Worm (Caenorhabditis elegans) whole organism, L4 larva: Measurements from ENCODE around the gene Y73C8B.9.

Experiments used
- Y48G9A.11 ChIP-seq: fragments of 200-800 bp; sonication (Bioruptor generic); IDR thresholded peaks from 2 replicates; pipeline ENCODE4 v1.3.6; 2022; ENCODE audit warnings: missing genetic modification reagents, missing genetic modification characterization, missing compliant biosample characterization
- ZK337.2 ChIP-seq: fragments of 200-800 bp; sonication (Bioruptor generic); IDR thresholded peaks from 2 replicates; pipeline ENCODE4 v1.3.6; 2022; ENCODE audit warnings: missing genetic modification reagents, missing genetic modification characterization, missing compliant biosample characterization
- fkh-10 ChIP-seq: fragments of 150-350 bp; optimal IDR thresholded peaks from 2 replicates; lab custom pipeline; 2014; ENCODE audit warnings: missing biosample characterization, missing genetic modification reagents, missing genetic modification characterization
- mdl-1 ChIP-seq, 2 experiments: fragments of 150-350 bp in 1 of 2; sonication (generic microtip) in 1 of 2; optimal IDR thresholded peaks; 2 replicates each; lab custom pipeline; 2014 to 2017; ENCODE audit warnings: missing biosample characterization in 2 of 2, missing genetic modification characterization in 2 of 2
- mxl-3 ChIP-seq: fragments of 200-800 bp; sonication (Bioruptor generic); optimal IDR thresholded peaks from 2 replicates; lab custom pipeline; 2018; ENCODE audit warnings: mild to moderate bottlenecking, missing genetic modification characterization, missing compliant biosample characterization
- nhr-11 ChIP-seq: fragments of 150-350 bp; optimal IDR thresholded peaks from 2 replicates; lab custom pipeline; 2014; ENCODE audit warnings: missing biosample characterization, missing genetic modification characterization
- nhr-41 ChIP-seq: fragments of 200-800 bp; sonication (Bioruptor generic); IDR thresholded peaks from 2 replicates; pipeline ENCODE4 v1.3.6; 2022; ENCODE audit warnings: missing genetic modification reagents, missing genetic modification characterization, missing compliant biosample characterization
- pha-4 ChIP-seq, 2 experiments: fragments of 150-350 bp in 1 of 2; fragments of 200-800 bp in 1 of 2; sonication (Bioruptor generic) in 1 of 2; IDR thresholded peaks in 1 of 2; optimal IDR thresholded peaks in 1 of 2; 2 replicates each; pipeline versions ENCODE4 v1.3.6 to Lab custom; 2014 to 2022; ENCODE audit warnings: missing genetic modification characterization in 2 of 2, missing genetic modification reagents in 2 of 2, missing biosample characterization in 1 of 2, missing compliant biosample characterization in 1 of 2
- skn-1 ChIP-seq: fragments of 150-350 bp; optimal IDR thresholded peaks from 2 replicates; lab custom pipeline; 2014; ENCODE audit warnings: missing biosample characterization, missing genetic modification characterization

DNA sequence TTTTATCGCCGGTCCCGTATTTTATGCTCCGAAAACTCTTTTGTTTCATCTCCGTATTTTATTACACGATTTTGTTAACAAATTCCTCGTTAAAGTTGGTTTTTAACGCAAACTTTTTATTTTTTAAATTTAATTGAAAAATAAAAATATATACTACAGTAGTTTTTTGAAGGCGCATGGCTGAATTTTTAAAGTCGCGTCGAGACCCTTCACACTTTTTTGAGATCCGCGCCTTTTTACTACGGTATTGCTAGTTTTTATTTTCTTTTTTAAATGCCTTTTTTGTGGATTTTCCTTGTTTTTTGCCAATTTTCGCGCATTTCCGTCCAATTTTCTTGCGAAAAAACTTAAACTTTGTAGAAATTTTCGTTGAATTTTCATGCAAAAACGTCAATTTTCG lies 11.1 kb downstream of the Y73C8B.9 start:
- TF ChIP-seq fkh-10 = no peak
- no peak for TF ChIP-seq Y48G9A.11
- TF ChIP-seq pha-4 (GFP tag; IDR thresholded peaks at IDR 0.05; lab: Robert Waterston, UW) = no peak
- TF ChIP-seq pha-4 (tag; optimal IDR thresholded peaks at IDR 0.05; lab: Kevin White, UChicago) = no peak
- TF ChIP-seq ZK337.2 = no peak
- TF ChIP-seq skn-1 = no peak
- TF ChIP-seq nhr-41 (GFP tag; lab: Robert Waterston, UW) = no peak
- no peak for TF ChIP-seq mdl-1 (tag; optimal IDR thresholded peaks at IDR 0.05; lab: Kevin White, UChicago)
- no peak for TF ChIP-seq nhr-11 (tag; lab: Kevin White, UChicago)
- TF ChIP-seq mxl-3 (GFP tag; lab: Kevin White, UChicago) = no peak
